Fruit fly (Drosophila melanogaster): Measurements from ENCODE around the gene CG6462.

Gene CG6462

dm6 chr3L:5996936-5997335 lies 40.0 kb upstream of the CG6462 start, which contains the start of gene PVRAP (continued):
- TF ChIP-seq nerfin-1 (tag; optimal IDR thresholded peaks at IDR 0.05): peak; percentile 90
- no peak for TF ChIP-seq sr (GFP tag; IDR thresholded peaks at IDR 0.05)
- TF ChIP-seq sima (GFP tag; optimal IDR thresholded peaks at IDR 0.05): no peak
- TF ChIP-seq CG4707 (GFP tag; optimal IDR thresholded peaks at IDR 0.05): no peak
- no peak for TF ChIP-seq Nf-YC (tag; optimal IDR thresholded peaks at IDR 0.05)
- TF ChIP-seq CG12299 (tag; optimal IDR thresholded peaks at IDR 0.05): no peak
- TF ChIP-seq CG18262 (tag; optimal IDR thresholded peaks at IDR 0.05): no peak
- no peak for TF ChIP-seq CG14014 (GFP tag; IDR thresholded peaks at IDR 0.05)
- TF ChIP-seq en (GFP tag; optimal IDR thresholded peaks at IDR 0.05): no peak
- 0 out of 4 replicates have a peak, but pooled peaks have one; percentile 40 for TF ChIP-seq chinmo (GFP tag; IDR thresholded peaks at IDR 0.05; ENCODE audit: partially characterized antibody)
- TF ChIP-seq abd-A (tag; optimal IDR thresholded peaks at IDR 0.05): peak; percentile 58
- no peak for TF ChIP-seq CG11695 (GFP tag; IDR thresholded peaks at IDR 0.05)
- no peak for TF ChIP-seq usp (GFP tag; optimal IDR thresholded peaks at IDR 0.05)
- no peak for TF ChIP-seq Atf6 (GFP tag; IDR thresholded peaks at IDR 0.05)
- TF ChIP-seq Fer1 (GFP tag; optimal IDR thresholded peaks at IDR 0.05): no peak
- no peak for TF ChIP-seq Xrp1 (GFP tag; IDR thresholded peaks at IDR 0.05)
- TF ChIP-seq scrt (GFP tag; optimal IDR thresholded peaks at IDR 0.05): peak; percentile 90
- no peak for TF ChIP-seq CG10462 (GFP tag; optimal IDR thresholded peaks at IDR 0.05)
- no peak for TF ChIP-seq emc (GFP tag; optimal IDR thresholded peaks at IDR 0.05)
- TF ChIP-seq CG12744 (GFP tag; optimal IDR thresholded peaks at IDR 0.05): no peak
- no peak for TF ChIP-seq Max (GFP tag; optimal IDR thresholded peaks at IDR 0.05)
- TF ChIP-seq CG17612 (GFP tag; IDR thresholded peaks at IDR 0.05): no peak
- no peak for TF ChIP-seq sens (GFP tag)
- TF ChIP-seq ab (GFP tag; optimal IDR thresholded peaks at IDR 0.05): no peak
- no peak for TF ChIP-seq CG3995 (GFP tag; optimal IDR thresholded peaks at IDR 0.05)
- no peak for TF ChIP-seq Antp (GFP tag; optimal IDR thresholded peaks at IDR 0.05)
- no peak for TF ChIP-seq Bdp1 (GFP tag; optimal IDR thresholded peaks at IDR 0.05)
- TF ChIP-seq amos (GFP tag; IDR thresholded peaks at IDR 0.05; ENCODE audit: partially characterized antibody): 0 out of 2 replicates have a peak, but pooled peaks have one; percentile 6
- TF ChIP-seq CG6272 (GFP tag; IDR thresholded peaks at IDR 0.05): 0 out of 2 replicates have a peak, but pooled peaks have one; percentile 20
- no peak for TF ChIP-seq grn (GFP tag; optimal IDR thresholded peaks at IDR 0.05)

dm6 chr3L:5999888-6000287 lies 37.0 kb upstream of the CG6462 start:
- peak; percentile 17 for TF ChIP-seq Ets97D (GFP tag; optimal IDR thresholded peaks at IDR 0.05)
- peak; percentile 53 for TF ChIP-seq abd-A (tag; optimal IDR thresholded peaks at IDR 0.05)
- peak; percentile 70 for TF ChIP-seq Ets65A (GFP tag)
- no peak for TF ChIP-seq CG4282 (GFP tag; optimal IDR thresholded peaks at IDR 0.05)

dm6 chr3L:6000938-6001337 lies 36.0 kb upstream of the CG6462 start:
- TF ChIP-seq CG31224 (GFP tag; IDR thresholded peaks at IDR 0.05): peak; percentile 96
- peak; percentile 98 for TF ChIP-seq CG11504 (tag; optimal IDR thresholded peaks at IDR 0.05)
- 0 out of 2 replicates have a peak, but pooled peaks have one; percentile 4 for TF ChIP-seq CG5953 (GFP tag; IDR thresholded peaks at IDR 0.05)
- TF ChIP-seq CG13894 (tag; optimal IDR thresholded peaks at IDR 0.05): peak; percentile 10
- no peak for TF ChIP-seq Med (GFP tag)
- no peak for TF ChIP-seq wor (GFP tag; IDR thresholded peaks at IDR 0.05)
- TF ChIP-seq Deaf1 (tag; optimal IDR thresholded peaks at IDR 0.05): peak; percentile 49
- peak; percentile 50 for TF ChIP-seq cg (GFP tag; optimal IDR thresholded peaks at IDR 0.05)
- no peak for TF ChIP-seq Mad (GFP tag; optimal IDR thresholded peaks at IDR 0.05)
- peak; percentile 16 for TF ChIP-seq CG18599 (GFP tag; optimal IDR thresholded peaks at IDR 0.05)
- no peak for TF ChIP-seq CG15269 (tag; optimal IDR thresholded peaks at IDR 0.05)
- peak; percentile 69 for TF ChIP-seq abd-A (tag; optimal IDR thresholded peaks at IDR 0.05)
